Worm (Caenorhabditis elegans): Measurements from ENCODE around the gene M151.3.

DNA sequence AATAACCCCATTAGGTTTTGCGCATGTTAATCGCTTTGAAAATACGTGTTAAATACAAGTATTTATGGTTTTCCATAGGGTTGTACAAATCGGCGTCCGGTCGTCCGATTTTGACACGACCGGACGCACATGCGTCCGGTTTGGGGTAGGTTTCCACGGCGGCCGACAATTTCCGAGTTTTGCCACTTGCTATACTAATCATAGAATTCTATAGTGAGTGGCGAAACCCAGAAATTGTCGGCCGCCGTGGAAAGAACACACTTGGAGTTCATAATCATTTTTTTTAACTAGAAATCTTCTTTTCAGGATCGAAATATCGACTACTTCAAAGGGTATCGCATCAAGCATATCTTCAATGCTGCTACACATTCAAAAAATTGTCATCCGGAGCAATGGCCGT is 7.8 kb downstream of the M151.3 start:
- no peak for TF ChIP-seq nhr-25 (tag; optimal IDR thresholded peaks at IDR 0.05)
- no peak for TF ChIP-seq unc-62 (GFP tag; optimal IDR thresholded peaks at IDR 0.05)
- TF ChIP-seq nhr-28 (tag; optimal IDR thresholded peaks at IDR 0.05), result no peak
- no peak for TF ChIP-seq skn-1 (tag; optimal IDR thresholded peaks at IDR 0.05)
- TF ChIP-seq sea-2 (GFP tag; optimal IDR thresholded peaks at IDR 0.05), result no peak
- TF ChIP-seq ama-1 (optimal IDR thresholded peaks at IDR 0.05), result no peak
- no peak for TF ChIP-seq pha-4 (tag; optimal IDR thresholded peaks at IDR 0.05)
- TF ChIP-seq hmg-11 (tag; optimal IDR thresholded peaks at IDR 0.05), result no peak
- TF ChIP-seq nhr-43 (tag; optimal IDR thresholded peaks at IDR 0.05; ENCODE audit: poor library complexity, severe bottlenecking), result no peak
- no peak for TF ChIP-seq nhr-12 (tag; optimal IDR thresholded peaks at IDR 0.05)
- TF ChIP-seq nhr-11 (tag; optimal IDR thresholded peaks at IDR 0.05), result no peak
- no peak for TF ChIP-seq ceh-28 (tag; optimal IDR thresholded peaks at IDR 0.05)

Measured in whole organism, L3 larva.